Fruit fly (Drosophila melanogaster) whole organism, prepupa: ENCODE data around the gene CG43707.

Experiments
- Blimp-1 ChIP-seq: fragments of 200-800 bp; sonication (Bioruptor generic); optimal IDR thresholded peaks from 3 replicates; lab custom pipeline; 2017; ENCODE audit warnings: missing biosample characterization, missing genetic modification characterization, mild to moderate bottlenecking, moderate library complexity, missing genetic modification reagents
- CG10669 ChIP-seq: fragments of 200-800 bp; sonication (Bioruptor generic); optimal IDR thresholded peaks from 3 replicates; lab custom pipeline; 2018; ENCODE audit warnings: missing biosample characterization, mild to moderate bottlenecking, missing genetic modification characterization, moderate library complexity
- CG11294 ChIP-seq: fragments of 200-800 bp; sonication (Bioruptor generic); IDR thresholded peaks from 2 replicates; pipeline ENCODE4 v1.3.6; 2022; ENCODE audit warnings: missing biosample characterization, missing genetic modification characterization
- CG11762 ChIP-seq: fragments of 200-800 bp; sonication (Bioruptor generic); optimal IDR thresholded peaks from 3 replicates; lab custom pipeline; 2016; ENCODE audit warnings: missing biosample characterization, missing genetic modification characterization; ENCODE audit not compliant: insufficient read depth
- CG11902 ChIP-seq: fragments of 200-800 bp; sonication (Bioruptor generic); optimal IDR thresholded peaks from 3 replicates; lab custom pipeline; 2016; ENCODE audit warnings: missing biosample characterization, missing genetic modification characterization
- CG15336 ChIP-seq: fragments of 200-800 bp; sonication (Bioruptor generic); IDR thresholded peaks from 2 replicates; pipeline ENCODE4 v1.3.6; 2022; ENCODE audit warnings: missing biosample characterization, missing genetic modification characterization
- CG1621 ChIP-seq: fragments of 200-800 bp; sonication (Bioruptor generic); optimal IDR thresholded peaks from 3 replicates; lab custom pipeline; 2018; ENCODE audit warnings: missing biosample characterization, mild to moderate bottlenecking, missing genetic modification characterization
- CG16779 ChIP-seq: fragments of 200-800 bp; sonication (Bioruptor generic); optimal IDR thresholded peaks from 3 replicates; lab custom pipeline; 2017; ENCODE audit warnings: missing biosample characterization, mild to moderate bottlenecking, missing genetic modification characterization
- CG3032 ChIP-seq: fragments of 200-800 bp; optimal IDR thresholded peaks from 2 replicates; lab custom pipeline; 2019; ENCODE audit warnings: missing biosample characterization, mild to moderate bottlenecking, missing genetic modification characterization, moderate library complexity
- CG31627 ChIP-seq: fragments of 200-800 bp; sonication (Bioruptor generic); optimal IDR thresholded peaks from 3 replicates; lab custom pipeline; 2016; ENCODE audit warnings: missing biosample characterization, missing genetic modification characterization
- CG32006 ChIP-seq: fragments of 200-800 bp; sonication (Bioruptor generic); optimal IDR thresholded peaks from 3 replicates; lab custom pipeline; 2017; ENCODE audit warnings: missing biosample characterization, mild to moderate bottlenecking, missing genetic modification characterization
- CG34406 ChIP-seq: fragments of 200-800 bp; sonication (Bioruptor generic); optimal IDR thresholded peaks from 3 replicates; lab custom pipeline; 2016; ENCODE audit warnings: missing biosample characterization, missing genetic modification characterization
- CG3919 ChIP-seq: fragments of 200-800 bp; sonication (Bioruptor generic); optimal IDR thresholded peaks from 3 replicates; lab custom pipeline; 2016; ENCODE audit warnings: missing biosample characterization, missing genetic modification characterization
- CG4318 ChIP-seq: fragments of 200-800 bp; sonication (Bioruptor generic); optimal IDR thresholded peaks from 3 replicates; lab custom pipeline; 2017; ENCODE audit warnings: missing biosample characterization, mild to moderate bottlenecking, missing genetic modification characterization
- CG6276 ChIP-seq: fragments of 200-800 bp; sonication (Bioruptor generic); optimal IDR thresholded peaks from 2 replicates; lab custom pipeline; 2017; ENCODE audit warnings: missing biosample characterization, mild to moderate bottlenecking, missing genetic modification characterization
- CG6792 ChIP-seq: fragments of 200-800 bp; sonication (Bioruptor generic); optimal IDR thresholded peaks from 3 replicates; lab custom pipeline; 2016; ENCODE audit warnings: missing biosample characterization, missing genetic modification characterization
- CG6808 ChIP-seq: fragments of 200-800 bp; sonication (Bioruptor generic); optimal IDR thresholded peaks from 3 replicates; lab custom pipeline; 2017; ENCODE audit warnings: missing biosample characterization, missing genetic modification characterization, mild to moderate bottlenecking, moderate library complexity, missing genetic modification reagents
- CG6854 ChIP-seq: fragments of 200-800 bp; sonication (Bioruptor generic); optimal IDR thresholded peaks from 2 replicates; lab custom pipeline; 2017; ENCODE audit warnings: missing biosample characterization, mild to moderate bottlenecking, missing genetic modification characterization
- CG7368 ChIP-seq: fragments of 200-800 bp; sonication (Bioruptor generic); optimal IDR thresholded peaks from 3 replicates; lab custom pipeline; 2016; ENCODE audit warnings: missing biosample characterization, missing genetic modification characterization
- CG8319 ChIP-seq: fragments of 200-800 bp; sonication (Bioruptor generic); optimal IDR thresholded peaks from 3 replicates; lab custom pipeline; 2016; ENCODE audit warnings: missing biosample characterization, missing genetic modification characterization
- CG8632 ChIP-seq: fragments of 200-800 bp; sonication (Bioruptor generic); optimal IDR thresholded peaks from 3 replicates; lab custom pipeline; 2016; ENCODE audit warnings: missing biosample characterization, missing genetic modification characterization
- CG9139 ChIP-seq: fragments of 200-800 bp; sonication (Bioruptor generic); optimal IDR thresholded peaks from 3 replicates; lab custom pipeline; 2017; ENCODE audit warnings: missing biosample characterization, mild to moderate bottlenecking, missing genetic modification characterization
- Eip75B ChIP-seq: fragments of 200-800 bp; sonication (Bioruptor generic); optimal IDR thresholded peaks from 3 replicates; lab custom pipeline; 2016; ENCODE audit warnings: missing biosample characterization, missing genetic modification characterization
- Eip78C ChIP-seq: fragments of 200-800 bp; sonication (Bioruptor generic); peaks from one replicate; lab custom pipeline; 2016; ENCODE audit warnings: missing biosample characterization, missing genetic modification characterization
- Eip93F ChIP-seq: fragments of 200-800 bp; sonication (Bioruptor generic); optimal IDR thresholded peaks from 2 replicates; lab custom pipeline; 2016; ENCODE audit warnings: missing biosample characterization, mild to moderate bottlenecking, missing genetic modification characterization
- Gug ChIP-seq: fragments of 200-800 bp; sonication (Bioruptor generic); IDR thresholded peaks from 2 replicates; pipeline ENCODE4 v1.3.6; 2022; ENCODE audit warnings: missing biosample characterization, missing genetic modification characterization
- Hr38 ChIP-seq: sonication (Bioruptor generic); optimal IDR thresholded peaks from 2 replicates; lab custom pipeline; 2016; ENCODE audit warnings: missing biosample characterization, missing genetic modification characterization
- Hr39 ChIP-seq: fragments of 200-800 bp; sonication (Bioruptor generic); optimal IDR thresholded peaks from 2 replicates; lab custom pipeline; 2016; ENCODE audit warnings: missing biosample characterization, missing genetic modification characterization
- Hr4 ChIP-seq: fragments of 200-800 bp; sonication (Bioruptor generic); optimal IDR thresholded peaks from 3 replicates; lab custom pipeline; 2016; ENCODE audit warnings: missing biosample characterization, missing genetic modification characterization
- Lpt ChIP-seq: fragments of 200-800 bp; sonication (Bioruptor generic); optimal IDR thresholded peaks from 3 replicates; lab custom pipeline; 2016; ENCODE audit warnings: missing biosample characterization, missing genetic modification characterization
- Met ChIP-seq: fragments of 200-800 bp; sonication (Bioruptor generic); optimal IDR thresholded peaks from 3 replicates; lab custom pipeline; 2016; ENCODE audit warnings: missing biosample characterization, missing genetic modification characterization
- OdsH ChIP-seq: fragments of 200-800 bp; sonication (Bioruptor generic); optimal IDR thresholded peaks from 3 replicates; lab custom pipeline; 2016; ENCODE audit warnings: missing biosample characterization, missing genetic modification characterization
- Sox102F ChIP-seq: fragments of 200-800 bp; sonication (Bioruptor generic); optimal IDR thresholded peaks from 2 replicates; lab custom pipeline; 2016; ENCODE audit warnings: missing biosample characterization, mild to moderate bottlenecking, missing genetic modification characterization
- Sox14 ChIP-seq: fragments of 200-800 bp; sonication (Bioruptor generic); optimal IDR thresholded peaks from 3 replicates; lab custom pipeline; 2016; ENCODE audit warnings: missing biosample characterization, missing genetic modification characterization
- Sox15 ChIP-seq: fragments of 200-800 bp; sonication (Bioruptor generic); optimal IDR thresholded peaks from 3 replicates; lab custom pipeline; 2016; ENCODE audit warnings: missing biosample characterization, missing genetic modification characterization
- achi ChIP-seq: fragments of 200-800 bp; sonication (Bioruptor generic); optimal IDR thresholded peaks from 3 replicates; lab custom pipeline; 2016; ENCODE audit warnings: missing biosample characterization, missing genetic modification characterization
- acj6 ChIP-seq: fragments of 200-800 bp; sonication (Bioruptor generic); optimal IDR thresholded peaks from 3 replicates; lab custom pipeline; 2016; ENCODE audit warnings: missing biosample characterization, missing genetic modification characterization
- cyc ChIP-seq: fragments of 200-800 bp; sonication (Bioruptor generic); optimal IDR thresholded peaks from 3 replicates; lab custom pipeline; 2016; ENCODE audit warnings: missing biosample characterization, missing genetic modification characterization
- dsx ChIP-seq: fragments of 200-800 bp; optimal IDR thresholded peaks from 3 replicates; lab custom pipeline; 2019; ENCODE audit warnings: missing biosample characterization, mild to moderate bottlenecking, missing genetic modification characterization, moderate library complexity; ENCODE audit not compliant: poor library complexity, severe bottlenecking
- eg ChIP-seq: fragments of 200-800 bp; sonication (Bioruptor generic); IDR thresholded peaks from 3 replicates; pipeline ENCODE4 v1.3.6; 2022; ENCODE audit warnings: missing biosample characterization, missing genetic modification characterization
- fd59A ChIP-seq: fragments of 200-800 bp; sonication (Bioruptor generic); optimal IDR thresholded peaks from 2 replicates; lab custom pipeline; 2017; ENCODE audit warnings: missing biosample characterization, mild to moderate bottlenecking, missing genetic modification characterization, missing genetic modification reagents
- fkh ChIP-seq: fragments of 200-800 bp; sonication (Bioruptor generic); optimal IDR thresholded peaks from 3 replicates; lab custom pipeline; 2017; ENCODE audit warnings: missing biosample characterization, mild to moderate bottlenecking, missing genetic modification characterization, moderate library complexity
- lz ChIP-seq: fragments of 200-800 bp; sonication (Bioruptor generic); optimal IDR thresholded peaks from 3 replicates; lab custom pipeline; 2016; ENCODE audit warnings: missing biosample characterization, missing genetic modification characterization
- net ChIP-seq: fragments of 200-800 bp; sonication (Bioruptor generic); optimal IDR thresholded peaks from 3 replicates; lab custom pipeline; 2016; ENCODE audit warnings: missing biosample characterization, missing genetic modification characterization
- salr ChIP-seq, 2 experiments: fragments of 200-800 bp; sonication (Bioruptor generic); optimal IDR thresholded peaks; 3 replicates each; lab custom pipeline; 2016 to 2018; ENCODE audit warnings: missing biosample characterization in 2 of 2, missing genetic modification characterization in 2 of 2, mild to moderate bottlenecking in 1 of 2
- spab ChIP-seq: fragments of 200-800 bp; sonication (Bioruptor generic); optimal IDR thresholded peaks from 2 replicates; lab custom pipeline; 2017; ENCODE audit warnings: missing biosample characterization, mild to moderate bottlenecking, missing genetic modification characterization, missing genetic modification reagents
- ss ChIP-seq, 2 experiments: fragments of 200-800 bp; sonication (Bioruptor generic); optimal IDR thresholded peaks; 2 replicates in 1 of 2; 3 replicates in 1 of 2; lab custom pipeline; 2017 to 2018; ENCODE audit warnings: mild to moderate bottlenecking in 2 of 2, missing biosample characterization in 2 of 2, missing genetic modification characterization in 2 of 2, moderate library complexity in 1 of 2
- svp ChIP-seq: fragments of 200-800 bp; sonication (Bioruptor generic); peaks from one replicate; lab custom pipeline; 2016; ENCODE audit warnings: missing biosample characterization, missing genetic modification characterization
- topi ChIP-seq: fragments of 200-800 bp; sonication (Bioruptor generic); optimal IDR thresholded peaks from 3 replicates; lab custom pipeline; 2016; ENCODE audit warnings: missing biosample characterization, missing genetic modification characterization

The CG43707 gene

dm6 chr2L:3778157-3779060, 21.4 kb downstream of the CG43707 start:
- TF ChIP-seq acj6 = peak; percentile 85
- peak; percentile 83 for TF ChIP-seq CG3032 (tag; lab: Kevin White, UChicago)
- peak; percentile 93 for TF ChIP-seq Eip78C
- TF ChIP-seq net = peak; percentile 79
- TF ChIP-seq Eip93F (GFP tag; lab: Kevin White, UChicago) = peak; percentile 11
- TF ChIP-seq lz (GFP tag; lab: Kevin White, UChicago) = peak; percentile 67
- TF ChIP-seq spab (GFP tag; lab: Kevin White, UChicago) = peak; percentile 79
- TF ChIP-seq CG34406 (GFP tag; lab: Kevin White, UChicago) = peak; percentile 83
- peak; percentile 36 for TF ChIP-seq Sox15 (GFP tag; lab: Kevin White, UChicago)
- peak; percentile 66 for TF ChIP-seq Sox14
- peak; percentile 81 for TF ChIP-seq CG6792 (GFP tag; lab: Kevin White, UChicago)
- peak; percentile 87 for TF ChIP-seq CG3919 (GFP tag; lab: Kevin White, UChicago)
- peak; percentile 74 for TF ChIP-seq Met (GFP tag; lab: Kevin White, UChicago)
- TF ChIP-seq Sox102F = peak; percentile 87
- peak; percentile 78 for TF ChIP-seq svp (GFP tag; lab: Kevin White, UChicago)
- TF ChIP-seq CG8632 (GFP tag; lab: Kevin White, UChicago) = peak; percentile 75
- peak; percentile 78 for TF ChIP-seq CG4318 (GFP tag; lab: Kevin White, UChicago)
- TF ChIP-seq OdsH (GFP tag; lab: Kevin White, UChicago) = peak; percentile 87
- TF ChIP-seq fd59A (GFP tag; lab: Kevin White, UChicago) = peak; percentile 78
- TF ChIP-seq Hr39 = peak; percentile 64
- TF ChIP-seq eg = peak; percentile 81
- peak; percentile 38 for TF ChIP-seq CG16779 (tag; lab: Kevin White, UChicago)
- TF ChIP-seq salr (GFP tag; optimal IDR thresholded peaks at IDR 0.05; lab: Kevin White, UChicago) = peak; percentile 58 to 68
- TF ChIP-seq topi = peak; percentile 79
- TF ChIP-seq CG11762 (GFP tag; lab: Kevin White, UChicago) = peak; percentile 69
- no peak for TF ChIP-seq Hr38 (GFP tag; lab: Kevin White, UChicago)
- TF ChIP-seq Hr4 (GFP tag; lab: Kevin White, UChicago) = peak; percentile 67
- TF ChIP-seq Gug = peak; percentile 56
- peak; percentile 82 for TF ChIP-seq CG10669
- TF ChIP-seq CG6854 = peak; percentile 49
- TF ChIP-seq CG9139 (GFP tag; lab: Kevin White, UChicago) = peak; percentile 52
- TF ChIP-seq cyc (GFP tag; lab: Kevin White, UChicago) = peak; percentile 57
- peak; percentile 68 for TF ChIP-seq CG1621 (tag; lab: Kevin White, UChicago)
- TF ChIP-seq achi (GFP tag; lab: Kevin White, UChicago) = peak; percentile 82
- TF ChIP-seq CG15336 (GFP tag; lab: Robert Waterston, UW) = peak; percentile 80
- peak; percentile 47 for TF ChIP-seq CG8319 (GFP tag; lab: Kevin White, UChicago)
- TF ChIP-seq CG7368 (GFP tag; lab: Kevin White, UChicago) = peak; percentile 31
- TF ChIP-seq Blimp-1 = peak; percentile 50
- peak; percentile 81 for TF ChIP-seq CG6808
- TF ChIP-seq Lpt (GFP tag; lab: Kevin White, UChicago) = peak; percentile 47
- TF ChIP-seq CG31627 (GFP tag; lab: Kevin White, UChicago) = peak; percentile 55
- peak; percentile 54 for TF ChIP-seq fkh (GFP tag; lab: Kevin White, UChicago)
- peak; percentile 88 for TF ChIP-seq CG32006 (GFP tag; lab: Kevin White, UChicago)
- TF ChIP-seq CG11294 (GFP tag; lab: Robert Waterston, UW) = peak; percentile 42; the same call in 1 of the 2 replicates
- TF ChIP-seq ss (GFP tag; optimal IDR thresholded peaks at IDR 0.05; lab: Kevin White, UChicago) = peak; percentile 68 to 71
- peak; percentile 71 for TF ChIP-seq CG6276
- TF ChIP-seq dsx (GFP tag; lab: Kevin White, UChicago) = peak; percentile 76
- peak; percentile 63 for TF ChIP-seq CG11902 (GFP tag; lab: Kevin White, UChicago)
- peak; percentile 48 for TF ChIP-seq Eip75B (GFP tag; lab: Kevin White, UChicago)
